Worm (Caenorhabditis elegans): ENCODE results near the gene F38H4.3.

The F38H4.3 gene

DNA sequence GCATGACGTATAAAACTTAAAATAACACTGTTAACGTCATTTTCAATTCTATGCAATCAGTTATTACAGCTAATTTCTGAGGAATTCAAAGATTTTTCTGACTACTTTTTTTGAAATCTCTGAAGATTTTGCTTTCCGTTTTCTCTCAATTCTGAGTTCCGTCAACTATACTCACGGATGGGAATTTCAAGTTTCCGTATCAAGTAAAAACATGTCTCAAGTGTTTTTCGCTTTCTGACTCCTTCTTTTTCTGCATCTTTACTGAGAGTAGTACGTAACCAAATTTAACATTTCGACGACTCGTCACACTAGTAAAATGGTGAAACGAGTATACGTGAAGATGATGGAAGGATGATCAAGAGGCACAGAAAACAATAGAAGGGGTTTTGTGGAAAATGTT, 45.4 kb upstream of the F38H4.3 start:
- TF ChIP-seq attf-6 (GFP tag; IDR thresholded peaks at IDR 0.05): no peak

ce11 chrIV:11799240-11799639, 43.0 kb upstream of the F38H4.3 start:
- TF ChIP-seq ztf-25 (GFP tag; IDR thresholded peaks at IDR 0.05) (no peak), tbp1 (GFP tag; optimal IDR thresholded peaks at IDR 0.05) (no peak), ztf-28 (GFP tag; IDR thresholded peaks at IDR 0.05) (no peak), xnd-1 (tag; optimal IDR thresholded peaks at IDR 0.05) (no peak), Y67H2A.10 (GFP tag; conservative IDR thresholded peaks at IDR 0.05) (no peak), T26A5.8 (tag; optimal IDR thresholded peaks at IDR 0.05) (no peak), tlf-1 (GFP tag; optimal IDR thresholded peaks at IDR 0.05) (no peak), ceh-58 (GFP tag; IDR thresholded peaks at IDR 0.05) (no peak), F55B11.4 (tag; optimal IDR thresholded peaks at IDR 0.05; ENCODE audit: borderline replicate concordance, insufficient read depth) (no peak), snpc-1.3 (tag; optimal IDR thresholded peaks at IDR 0.05; ENCODE audit: insufficient read depth) (no peak), cebp-2 (GFP tag; IDR thresholded peaks at IDR 0.05) (no peak), let-607 (tag; optimal IDR thresholded peaks at IDR 0.05) (no peak), him-1 (tag; optimal IDR thresholded peaks at IDR 0.05) (no peak), akir-1 (GFP tag; optimal IDR thresholded peaks at IDR 0.05) (no peak), lsl-1 (GFP tag; optimal IDR thresholded peaks at IDR 0.05) (no peak), pbrm-1 (GFP tag; IDR thresholded peaks at IDR 0.05) (no peak)

DNA sequence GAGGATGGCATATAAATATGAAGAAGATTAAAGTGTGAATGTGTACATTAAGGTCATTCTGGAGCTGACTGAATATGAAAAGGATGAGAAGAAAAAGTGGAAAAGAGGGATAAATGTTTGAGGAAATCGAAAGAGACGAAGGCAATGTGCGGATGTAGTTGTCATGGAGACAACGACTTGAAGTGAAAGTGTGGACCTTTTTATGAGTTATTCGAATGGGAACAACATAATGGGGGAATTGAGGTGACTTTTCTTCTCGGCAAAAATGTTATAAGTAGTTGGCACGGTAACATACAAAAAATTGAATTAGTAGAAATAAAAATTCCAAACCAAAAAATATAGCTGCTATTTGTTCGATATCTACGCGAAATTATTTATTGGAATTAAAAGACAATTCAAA, 41.1 kb upstream of the F38H4.3 start, which contains the start of gene dyf-18:
Gene dyf-18 (minus strand): TSS at position 101 of the 400 bp plus-strand sequence.
- TF ChIP-seq rpc-1 (optimal IDR thresholded peaks at IDR 0.05) (no peak), rpc-1 (tag; optimal IDR thresholded peaks at IDR 0.05) (no peak), cebp-2 (GFP tag; IDR thresholded peaks at IDR 0.05) (no peak), fkh-3 (tag; optimal IDR thresholded peaks at IDR 0.05) (no peak), lir-1 (GFP tag; conservative IDR thresholded peaks at IDR 0.05) (no peak), mcd-1 (GFP tag; IDR thresholded peaks at IDR 0.05) (no peak), hlh-12 (tag; optimal IDR thresholded peaks at IDR 0.05) (no peak), lsl-1 (GFP tag; optimal IDR thresholded peaks at IDR 0.05) (no peak)

ce11 chrIV:11803044-11803443, 39.2 kb upstream of the F38H4.3 start, which contains the start of gene H01G02.4:
TSS of gene H01G02.4 (minus strand) at chrIV:11803144.
- no peak for TF ChIP-seq zim-3 (tag; optimal IDR thresholded peaks at IDR 0.05)
- no peak for TF ChIP-seq pha-4 (tag; optimal IDR thresholded peaks at IDR 0.05)
- TF ChIP-seq dox-1 (GFP tag; IDR thresholded peaks at IDR 0.05): no peak
- no peak for TF ChIP-seq zfh-2 (GFP tag; conservative IDR thresholded peaks at IDR 0.05)
- no peak for TF ChIP-seq pbrm-1 (GFP tag; IDR thresholded peaks at IDR 0.05)
- TF ChIP-seq cebp-2 (GFP tag; IDR thresholded peaks at IDR 0.05): no peak
- TF ChIP-seq aptf-3 (GFP tag; IDR thresholded peaks at IDR 0.05): no peak
- no peak for TF ChIP-seq nfyb-1 (GFP tag; IDR thresholded peaks at IDR 0.05)
- TF ChIP-seq egl-44 (GFP tag; IDR thresholded peaks at IDR 0.05): no peak
- no peak for TF ChIP-seq C17E4.6 (GFP tag; IDR thresholded peaks at IDR 0.05)
- TF ChIP-seq madf-8 (GFP tag; conservative IDR thresholded peaks at IDR 0.05): no peak
- TF ChIP-seq B0019.2 (GFP tag; conservative IDR thresholded peaks at IDR 0.05): no peak
- no peak for TF ChIP-seq hlh-26 (GFP tag; conservative IDR thresholded peaks at IDR 0.05)
- no peak for TF ChIP-seq F23B12.7 (tag; optimal IDR thresholded peaks at IDR 0.05; ENCODE audit: insufficient read depth)
- TF ChIP-seq egrh-3 (GFP tag; IDR thresholded peaks at IDR 0.05): no peak

Measured in whole organism, young adult.